Fruit fly (Drosophila melanogaster): ENCODE measurements around the gene CG14106.

CG14106 gene

DNA sequence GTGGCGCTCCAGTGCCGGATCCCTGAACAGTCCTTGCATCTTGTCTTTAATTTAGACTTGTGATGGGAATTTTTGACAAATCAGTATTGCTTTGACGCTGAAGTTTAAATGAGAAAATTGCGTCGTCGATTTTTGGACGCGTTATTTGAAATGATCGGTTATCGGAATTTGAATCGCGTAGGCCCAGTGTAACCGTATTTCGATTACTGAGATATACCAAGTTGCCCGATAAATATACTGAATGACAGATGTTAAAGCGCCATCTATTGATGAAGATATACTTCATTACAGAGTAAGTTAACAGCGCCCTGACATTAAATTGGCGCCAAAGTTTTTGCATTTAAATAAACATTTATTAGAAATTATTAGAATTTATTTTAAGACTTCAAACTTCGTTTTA lies 35.6 kb downstream of the CG14106 start, which contains the start of gene Poc1 (continued):
- peak; percentile 68 for TF ChIP-seq CG14710 (tag; optimal IDR thresholded peaks at IDR 0.05)
- TF ChIP-seq CG14860 (GFP tag; IDR thresholded peaks at IDR 0.05; ENCODE audit: partially characterized antibody) = peak; percentile 23; the same call in 1 of the 3 replicates
- no peak for TF ChIP-seq CG17385 (GFP tag; optimal IDR thresholded peaks at IDR 0.05)
- TF ChIP-seq CG13287 (GFP tag; IDR thresholded peaks at IDR 0.05; ENCODE audit: partially characterized antibody) = peak; percentile 72
- TF ChIP-seq nmo (GFP tag; optimal IDR thresholded peaks at IDR 0.05) = peak; percentile 41
- peak; percentile 44; the same call in 1 of the 2 replicates for TF ChIP-seq bbx (GFP tag; IDR thresholded peaks at IDR 0.05; ENCODE audit: partially characterized antibody)
- TF ChIP-seq p53 (GFP tag; optimal IDR thresholded peaks at IDR 0.05) = no peak
- peak; percentile 96 for TF ChIP-seq Dp (GFP tag; optimal IDR thresholded peaks at IDR 0.05)
- peak; percentile 79 for TF ChIP-seq Lhr (GFP tag; optimal IDR thresholded peaks at IDR 0.05)
- TF ChIP-seq Ets97D (GFP tag; optimal IDR thresholded peaks at IDR 0.05) = peak; percentile 38
- no peak for TF ChIP-seq CG2202 (tag; optimal IDR thresholded peaks at IDR 0.05)
- no peak for TF ChIP-seq unpg (GFP tag; optimal IDR thresholded peaks at IDR 0.05)
- TF ChIP-seq en (GFP tag; optimal IDR thresholded peaks at IDR 0.05) = no peak
- no peak for TF ChIP-seq fd96Cb (tag; optimal IDR thresholded peaks at IDR 0.05)
- peak; percentile 49; the same call in 1 of the 2 replicates for TF ChIP-seq nerfin-2 (GFP tag; IDR thresholded peaks at IDR 0.05; ENCODE audit: partially characterized antibody)
- no peak for TF ChIP-seq pfk (GFP tag; optimal IDR thresholded peaks at IDR 0.05)
- no peak for TF ChIP-seq CG2129 (GFP tag; IDR thresholded peaks at IDR 0.05; ENCODE audit: partially characterized antibody)
- 0 out of 3 replicates have a peak, but pooled peaks have one; percentile 15 for TF ChIP-seq vnd (GFP tag; IDR thresholded peaks at IDR 0.05; ENCODE audit: partially characterized antibody)
- TF ChIP-seq Dip2 (GFP tag; IDR thresholded peaks at IDR 0.05) = peak; percentile 91
- TF ChIP-seq MESR4 (GFP tag; optimal IDR thresholded peaks at IDR 0.05) = peak; percentile 22
- TF ChIP-seq Bteb2 (GFP tag; optimal IDR thresholded peaks at IDR 0.05) = no peak
- peak; percentile 39 for TF ChIP-seq CG17186 (GFP tag; optimal IDR thresholded peaks at IDR 0.05)
- TF ChIP-seq hbn (GFP tag; IDR thresholded peaks at IDR 0.05; ENCODE audit: partially characterized antibody) = no peak
- peak in 1 of 2 experiments; percentile 41 for TF ChIP-seq insv (GFP tag; optimal IDR thresholded peaks at IDR 0.05)
- TF ChIP-seq hb (GFP tag; IDR thresholded peaks at IDR 0.05; ENCODE audit: partially characterized antibody) = peak; percentile 35; the same call in 1 of the 3 replicates
- no peak for TF ChIP-seq hkb (optimal IDR thresholded peaks at IDR 0.05)
- TF ChIP-seq hkb (GFP tag; IDR thresholded peaks at IDR 0.05) = no peak
- no peak for TF ChIP-seq dysf (GFP tag; IDR thresholded peaks at IDR 0.05)
- peak; percentile 53 for TF ChIP-seq CG17829 (tag; optimal IDR thresholded peaks at IDR 0.05)
- TF ChIP-seq Opbp (GFP tag; IDR thresholded peaks at IDR 0.05; ENCODE audit: partially characterized antibody) = peak; percentile 44; the same call in 1 of the 3 replicates
- TF ChIP-seq CG11696 (GFP tag; IDR thresholded peaks at IDR 0.05) = no peak
- TF ChIP-seq CG17328 (GFP tag; IDR thresholded peaks at IDR 0.05) = no peak
- no peak for TF ChIP-seq oc (tag; optimal IDR thresholded peaks at IDR 0.05)
- no peak for TF ChIP-seq CG11560 (tag; IDR thresholded peaks at IDR 0.05)
- TF ChIP-seq Bgb (GFP tag; IDR thresholded peaks at IDR 0.05; ENCODE audit: partially characterized antibody) = 0 out of 2 replicates have a peak, but pooled peaks have one; percentile 51
- peak; percentile 35; the same call in 1 of the 3 replicates for TF ChIP-seq Doc3 (GFP tag; IDR thresholded peaks at IDR 0.05; ENCODE audit: partially characterized antibody)
- TF ChIP-seq CG6791 (GFP tag; IDR thresholded peaks at IDR 0.05; ENCODE audit: partially characterized antibody) = peak; percentile 61
- TF ChIP-seq stwl (tag; optimal IDR thresholded peaks at IDR 0.05) = peak; percentile 85
- TF ChIP-seq CG33213 (GFP tag; optimal IDR thresholded peaks at IDR 0.05) = peak; percentile 25
- 0 out of 3 replicates have a peak, but pooled peaks have one; percentile 30 for TF ChIP-seq CG16813 (GFP tag; IDR thresholded peaks at IDR 0.05; ENCODE audit: partially characterized antibody)
- TF ChIP-seq ci (GFP tag; IDR thresholded peaks at IDR 0.05) = no peak
- peak; percentile 33; the same call in 1 of the 2 replicates for TF ChIP-seq tna (GFP tag; IDR thresholded peaks at IDR 0.05; ENCODE audit: partially characterized antibody)
- peak; percentile 59 for TF ChIP-seq trem (tag; optimal IDR thresholded peaks at IDR 0.05)
- TF ChIP-seq wdn (GFP tag; IDR thresholded peaks at IDR 0.05) = no peak
- TF ChIP-seq unc-4 (GFP tag; IDR thresholded peaks at IDR 0.05; ENCODE audit: partially characterized antibody) = peak; percentile 14; the same call in 1 of the 2 replicates
- TF ChIP-seq BEAF-32 (GFP tag; optimal IDR thresholded peaks at IDR 0.05) = peak; percentile 32
- TF ChIP-seq Dll (GFP tag; IDR thresholded peaks at IDR 0.05; ENCODE audit: partially characterized antibody) = peak; percentile 47; the same call in 2 of the 4 replicates
- no peak for TF ChIP-seq CG31365 (tag; optimal IDR thresholded peaks at IDR 0.05)
